Worm (Caenorhabditis elegans) whole organism, L4 larva: ENCODE data around the gene R07G3.7.

Experiments
- mdl-1 ChIP-seq, 2 experiments: fragments of 150-350 bp in 1 of 2; sonication (generic microtip) in 1 of 2; optimal IDR thresholded peaks; 2 replicates each; lab custom pipeline; 2014 to 2017; ENCODE audit warnings: missing biosample characterization in 2 of 2, missing genetic modification characterization in 2 of 2
- nhr-76 ChIP-seq: fragments of 150-350 bp; optimal IDR thresholded peaks from 2 replicates; lab custom pipeline; 2014; ENCODE audit warnings: missing biosample characterization, missing genetic modification characterization
- nhr-77 ChIP-seq: fragments of 150-350 bp; optimal IDR thresholded peaks from 2 replicates; lab custom pipeline; 2014; ENCODE audit warnings: missing biosample characterization, missing genetic modification characterization
- skn-1 ChIP-seq: fragments of 150-350 bp; optimal IDR thresholded peaks from 2 replicates; lab custom pipeline; 2014; ENCODE audit warnings: missing biosample characterization, missing genetic modification characterization
- snpc-1.2 ChIP-seq: fragments of 200-800 bp; sonication (Bioruptor generic); IDR thresholded peaks from 2 replicates; pipeline ENCODE4 v1.3.6; 2022; ENCODE audit warnings: missing genetic modification reagents, missing genetic modification characterization, missing compliant biosample characterization

DNA sequence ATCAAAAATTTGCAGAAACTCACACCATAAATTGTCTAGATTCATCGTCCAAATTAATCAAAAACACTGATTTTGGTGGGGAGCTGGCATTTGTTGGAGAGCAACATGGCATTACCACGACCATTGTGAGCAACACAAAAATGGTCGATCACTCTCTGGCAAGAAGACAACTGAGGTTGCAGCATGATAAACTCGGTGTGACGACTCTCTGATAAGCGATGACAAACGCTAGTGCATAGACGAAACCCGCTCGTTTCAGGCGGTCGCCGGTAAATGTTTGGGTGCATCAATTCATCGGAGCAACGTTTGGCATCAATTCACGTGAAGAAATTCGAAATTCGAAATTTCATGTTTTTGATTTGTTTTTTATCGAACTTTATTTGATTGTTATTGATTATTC lies 25.5 kb upstream of the R07G3.7 start:
- no peak for TF ChIP-seq snpc-1.2
- no peak for TF ChIP-seq nhr-76
- TF ChIP-seq skn-1 (tag; lab: Kevin White, UChicago): no peak
- TF ChIP-seq nhr-77 (tag; lab: Kevin White, UChicago): no peak
- TF ChIP-seq mdl-1 (tag; optimal IDR thresholded peaks at IDR 0.05; lab: Kevin White, UChicago): no peak
